Worm (Caenorhabditis elegans): ENCODE measurements around the gene E02C12.9.

E02C12.9 gene

ce11 chrV:9406890-9407289, 31.6 kb upstream of the E02C12.9 start:
- TF ChIP-seq nhr-129 (tag; optimal IDR thresholded peaks at IDR 0.05) (peak; percentile 59), dmd-4 (tag; optimal IDR thresholded peaks at IDR 0.05) (no peak), alr-1 (tag; optimal IDR thresholded peaks at IDR 0.05) (no peak), C34F6.9 (tag; optimal IDR thresholded peaks at IDR 0.05) (peak; percentile 14), sma-9 (GFP tag; optimal IDR thresholded peaks at IDR 0.05) (peak; percentile 6), sma-9 (tag; optimal IDR thresholded peaks at IDR 0.05) (no peak), nhr-12 (tag; optimal IDR thresholded peaks at IDR 0.05) (no peak)

- TF ChIP-seq aly-2 (tag; optimal IDR thresholded peaks at IDR 0.05): no peak
- TF ChIP-seq F13H6.1 (tag; optimal IDR thresholded peaks at IDR 0.05): no peak
- peak; percentile 63 for TF ChIP-seq blmp-1 (tag; optimal IDR thresholded peaks at IDR 0.05; ENCODE audit: insufficient read depth)
- TF ChIP-seq C34F6.9 (tag; optimal IDR thresholded peaks at IDR 0.05): peak; percentile 12
- TF ChIP-seq sma-3 (GFP tag; optimal IDR thresholded peaks at IDR 0.05): no peak
- TF ChIP-seq crh-2 (tag; optimal IDR thresholded peaks at IDR 0.05): no peak
Observed at ce11 chrV:9399886-9400373, 24.7 kb upstream of the E02C12.9 start, which contains the start of gene trpp-4. Gene trpp-4, plus strand, starts transcription at chrV:9400327.

- peak; percentile 35 for TF ChIP-seq nhr-25 (tag; optimal IDR thresholded peaks at IDR 0.05)
- no peak for TF ChIP-seq snpc-4 (tag; optimal IDR thresholded peaks at IDR 0.05)
- no peak for TF ChIP-seq nhr-237 (tag; optimal IDR thresholded peaks at IDR 0.05)
Observed at ce11 chrV:9394938-9395639, 19.8 kb upstream of the E02C12.9 start.

ce11 chrV:9391959-9392358, 16.7 kb upstream of the E02C12.9 start:
- TF ChIP-seq snpc-4 (tag; optimal IDR thresholded peaks at IDR 0.05) (peak; percentile 95), dmd-4 (tag; optimal IDR thresholded peaks at IDR 0.05) (no peak)

- no peak for TF ChIP-seq ceh-16 (tag; optimal IDR thresholded peaks at IDR 0.05)
- no peak for TF ChIP-seq unc-39 (tag; optimal IDR thresholded peaks at IDR 0.05)
- no peak for TF ChIP-seq mbf-1 (tag; optimal IDR thresholded peaks at IDR 0.05)
- no peak for TF ChIP-seq crh-2 (tag; optimal IDR thresholded peaks at IDR 0.05)
- no peak for TF ChIP-seq nhr-6 (tag; optimal IDR thresholded peaks at IDR 0.05)
- no peak for TF ChIP-seq lin-13 (GFP tag; optimal IDR thresholded peaks at IDR 0.05)
- TF ChIP-seq C34F6.9 (tag; optimal IDR thresholded peaks at IDR 0.05): no peak
- TF ChIP-seq lin-39 (tag; optimal IDR thresholded peaks at IDR 0.05): no peak
- TF ChIP-seq nhr-12 (tag; optimal IDR thresholded peaks at IDR 0.05): no peak
- no peak for TF ChIP-seq nhr-21 (tag; optimal IDR thresholded peaks at IDR 0.05)
- TF ChIP-seq nhr-129 (tag; optimal IDR thresholded peaks at IDR 0.05): no peak
- no peak for TF ChIP-seq elt-3 (tag; optimal IDR thresholded peaks at IDR 0.05)
Observed at ce11 chrV:9386143-9386542, 10.9 kb upstream of the E02C12.9 start, which contains the start of gene hum-2. Gene hum-2, plus strand, starts transcription at chrV:9386175.

ce11 chrV:9384949-9385348, 9.7 kb upstream of the E02C12.9 start:
- TF ChIP-seq gmeb-1 (tag; optimal IDR thresholded peaks at IDR 0.05): no peak
- no peak for TF ChIP-seq C34F6.9 (tag; optimal IDR thresholded peaks at IDR 0.05)
- TF ChIP-seq ztf-11 (tag; optimal IDR thresholded peaks at IDR 0.05): no peak
- no peak for TF ChIP-seq zag-1 (tag; optimal IDR thresholded peaks at IDR 0.05)

ce11 chrV:9384359-9384758, 9.1 kb upstream of the E02C12.9 start:
- no peak for TF ChIP-seq ZK546.5 (tag; optimal IDR thresholded peaks at IDR 0.05)
- no peak for TF ChIP-seq ceh-16 (tag; optimal IDR thresholded peaks at IDR 0.05)
- TF ChIP-seq lin-13 (GFP tag; optimal IDR thresholded peaks at IDR 0.05): no peak
- no peak for TF ChIP-seq gmeb-1 (tag; optimal IDR thresholded peaks at IDR 0.05)
- no peak for TF ChIP-seq unc-55 (GFP tag; optimal IDR thresholded peaks at IDR 0.05)

All from whole organism, L2 larva.